Worm (Caenorhabditis elegans): ENCODE results near the gene ZK470.2.

The ZK470.2 gene

DNA sequence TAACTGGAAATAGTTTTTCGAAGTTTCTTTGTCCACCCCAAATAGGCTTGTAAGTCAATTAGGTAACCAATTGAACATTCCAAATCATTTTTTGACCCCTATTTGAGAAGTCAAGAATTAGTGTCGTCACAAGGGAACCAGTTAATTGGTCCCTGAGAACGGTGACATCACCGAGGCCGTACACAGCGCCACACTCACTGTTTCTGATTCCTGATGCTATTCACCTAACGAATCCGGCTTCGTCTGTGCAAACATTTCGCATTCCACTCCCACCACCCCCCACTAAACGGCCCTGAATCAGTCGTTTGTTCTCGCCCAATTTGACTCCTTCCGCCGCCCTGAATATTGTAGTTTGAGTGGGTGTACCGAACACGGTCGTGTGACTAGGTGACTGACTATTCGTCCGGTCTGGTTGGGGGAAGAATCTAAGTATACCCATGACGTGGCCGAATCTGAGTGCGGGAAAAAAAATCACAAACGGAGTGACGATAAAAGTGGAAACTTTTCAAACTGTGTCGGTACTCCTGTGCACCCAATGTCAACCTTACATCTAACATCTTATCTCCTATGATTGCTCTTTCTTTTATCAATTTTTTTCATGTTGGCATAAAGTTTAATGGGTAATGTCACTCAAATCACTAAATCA lies 9.3 kb downstream of the ZK470.2 start (continued):
- no peak for TF ChIP-seq sea-2 (GFP tag; IDR thresholded peaks at IDR 0.05)
- no peak for TF ChIP-seq Y79H2A.3 (GFP tag; conservative IDR thresholded peaks at IDR 0.05)
- TF ChIP-seq cebp-2 (GFP tag; IDR thresholded peaks at IDR 0.05): no peak
- TF ChIP-seq C17E4.6 (GFP tag; IDR thresholded peaks at IDR 0.05): no peak
- no peak for TF ChIP-seq F39B2.1 (GFP tag; IDR thresholded peaks at IDR 0.05)
- TF ChIP-seq dox-1 (GFP tag; IDR thresholded peaks at IDR 0.05): no peak
- no peak for TF ChIP-seq nhr-90 (tag; optimal IDR thresholded peaks at IDR 0.05)
- TF ChIP-seq lin-35 (GFP tag; optimal IDR thresholded peaks at IDR 0.05): no peak
- TF ChIP-seq hlh-12 (tag; optimal IDR thresholded peaks at IDR 0.05): no peak
- 0 out of 2 replicates have a peak, but pooled peaks have one; percentile 11 for TF ChIP-seq lin-26 (GFP tag; IDR thresholded peaks at IDR 0.05)
- no peak for TF ChIP-seq sdz-38 (tag; optimal IDR thresholded peaks at IDR 0.05)
- TF ChIP-seq zfh-2 (GFP tag; conservative IDR thresholded peaks at IDR 0.05): 0 out of 2 replicates have a peak, but pooled peaks have one; percentile 31
- TF ChIP-seq hlh-26 (GFP tag; conservative IDR thresholded peaks at IDR 0.05): no peak
- no peak for TF ChIP-seq rec-8 (tag; optimal IDR thresholded peaks at IDR 0.05)
- no peak for TF ChIP-seq T07F8.4 (tag; optimal IDR thresholded peaks at IDR 0.05)
- TF ChIP-seq gei-17 (GFP tag; optimal IDR thresholded peaks at IDR 0.05): no peak
- no peak for TF ChIP-seq snpc-1.1 (tag; optimal IDR thresholded peaks at IDR 0.05; ENCODE audit: insufficient read depth)
- peak; percentile 18 for TF ChIP-seq K12H6.12 (tag; optimal IDR thresholded peaks at IDR 0.05)
- TF ChIP-seq ztf-26 (tag; optimal IDR thresholded peaks at IDR 0.05): no peak
- TF ChIP-seq mel-28 (tag; optimal IDR thresholded peaks at IDR 0.05; ENCODE audit: borderline replicate concordance): no peak
- no peak for TF ChIP-seq dpff-1 (tag; optimal IDR thresholded peaks at IDR 0.05)
- TF ChIP-seq unc-130 (GFP tag; optimal IDR thresholded peaks at IDR 0.05): no peak
- no peak for TF ChIP-seq bed-1 (GFP tag; IDR thresholded peaks at IDR 0.05)
- TF ChIP-seq nhr-120 (GFP tag; IDR thresholded peaks at IDR 0.05): no peak
- no peak for TF ChIP-seq nfya-2 (GFP tag; IDR thresholded peaks at IDR 0.05)
- TF ChIP-seq nfyb-1 (GFP tag; IDR thresholded peaks at IDR 0.05): peak; percentile 11; the same call in 1 of the 2 replicates
- no peak for TF ChIP-seq F23B12.7 (tag; optimal IDR thresholded peaks at IDR 0.05; ENCODE audit: insufficient read depth)
- no peak for TF ChIP-seq cebp-1 (GFP tag; IDR thresholded peaks at IDR 0.05)
- TF ChIP-seq cebp-1 (tag; optimal IDR thresholded peaks at IDR 0.05): peak; percentile 51
- no peak for TF ChIP-seq fkh-3 (tag; optimal IDR thresholded peaks at IDR 0.05)
- TF ChIP-seq K11D2.4 (GFP tag; IDR thresholded peaks at IDR 0.05): peak; percentile 23; the same call in 1 of the 2 replicates
- no peak for TF ChIP-seq somi-1 (GFP tag; optimal IDR thresholded peaks at IDR 0.05)
- TF ChIP-seq F49E8.2 (tag; optimal IDR thresholded peaks at IDR 0.05; ENCODE audit: insufficient read depth): no peak
- no peak for TF ChIP-seq repo-1 (tag; optimal IDR thresholded peaks at IDR 0.05)
- no peak for TF ChIP-seq egl-18 (GFP tag; IDR thresholded peaks at IDR 0.05)
- TF ChIP-seq ceh-27 (GFP tag; optimal IDR thresholded peaks at IDR 0.05): peak; percentile 44
- TF ChIP-seq chd-7 (tag; optimal IDR thresholded peaks at IDR 0.05): no peak
- TF ChIP-seq F37B4.10 (GFP tag; IDR thresholded peaks at IDR 0.05): no peak
- no peak for TF ChIP-seq F55B11.4 (tag; optimal IDR thresholded peaks at IDR 0.05; ENCODE audit: borderline replicate concordance, insufficient read depth)
- TF ChIP-seq aptf-3 (GFP tag; IDR thresholded peaks at IDR 0.05): no peak
- no peak for TF ChIP-seq lag-1 (GFP tag; IDR thresholded peaks at IDR 0.05)
- TF ChIP-seq tlf-1 (GFP tag; optimal IDR thresholded peaks at IDR 0.05): no peak
- TF ChIP-seq let-607 (tag; optimal IDR thresholded peaks at IDR 0.05): peak; percentile 77 to 81
- no peak for TF ChIP-seq pha-4 (tag; optimal IDR thresholded peaks at IDR 0.05)
- no peak for TF ChIP-seq ztf-6 (GFP tag; IDR thresholded peaks at IDR 0.05)
- TF ChIP-seq dpl-1 (GFP tag; optimal IDR thresholded peaks at IDR 0.05): no peak
- TF ChIP-seq ceh-91 (GFP tag; IDR thresholded peaks at IDR 0.05): no peak
- no peak for TF ChIP-seq Y53F4B.3 (GFP tag; IDR thresholded peaks at IDR 0.05)

Measured in whole organism, young adult.